Worm (Caenorhabditis elegans): Measurements from ENCODE around the gene insc-1.

- TF ChIP-seq ama-1 (optimal IDR thresholded peaks at IDR 0.05), result no peak
- no peak for TF ChIP-seq egl-27 (tag; optimal IDR thresholded peaks at IDR 0.05)
- no peak for TF ChIP-seq fos-1 (tag; optimal IDR thresholded peaks at IDR 0.05)
- no peak for TF ChIP-seq skn-1 (tag; optimal IDR thresholded peaks at IDR 0.05)
- no peak for TF ChIP-seq mdl-1 (tag; optimal IDR thresholded peaks at IDR 0.05)
- TF ChIP-seq tbx-2 (tag; optimal IDR thresholded peaks at IDR 0.05), result no peak
- no peak for TF ChIP-seq unc-62 (GFP tag; optimal IDR thresholded peaks at IDR 0.05)
- no peak for TF ChIP-seq nhr-67 (tag; optimal IDR thresholded peaks at IDR 0.05)
- no peak for TF ChIP-seq pha-4 (tag; optimal IDR thresholded peaks at IDR 0.05)
- TF ChIP-seq sea-2 (GFP tag; optimal IDR thresholded peaks at IDR 0.05), result no peak
- TF ChIP-seq nhr-23 (tag; optimal IDR thresholded peaks at IDR 0.05), result no peak
- TF ChIP-seq ceh-9 (tag; optimal IDR thresholded peaks at IDR 0.05), result no peak
Observed at ce11 chrII:7356326-7356725, 2.4 kb upstream of the insc-1 start, which contains the start of gene haf-2.

Measured in whole organism, L3 larva.